Fruit fly (Drosophila melanogaster) whole organism, embryonic: ENCODE measurements around the gene CG14642.

ENCODE experiments used
- Atf6 ChIP-seq: fragments of 200-800 bp; sonication (Bioruptor generic); IDR thresholded peaks from 2 replicates; pipeline ENCODE4 v1.3.6; 2022; ENCODE audit warnings: missing biosample characterization, missing genetic modification characterization
- Bteb2 ChIP-seq: fragments of 200-800 bp; sonication (Bioruptor generic); optimal IDR thresholded peaks from 2 replicates; lab custom pipeline; 2016; ENCODE audit warnings: missing biosample characterization, missing genetic modification characterization
- CG10979 ChIP-seq: fragments of 200-800 bp; sonication (Bioruptor generic); optimal IDR thresholded peaks from 2 replicates; lab custom pipeline; 2018; ENCODE audit warnings: missing biosample characterization, mild to moderate bottlenecking, missing genetic modification characterization, moderate library complexity
- CG12299 ChIP-seq: fragments of 200-800 bp; sonication (Bioruptor generic); optimal IDR thresholded peaks from 2 replicates; lab custom pipeline; 2018; ENCODE audit warnings: missing biosample characterization, mild to moderate bottlenecking, missing genetic modification characterization
- CG12942 ChIP-seq: fragments of 200-800 bp; sonication (Bioruptor generic); optimal IDR thresholded peaks from 3 replicates; lab custom pipeline; 2016; ENCODE audit warnings: missing biosample characterization, missing genetic modification characterization
- CG13894 ChIP-seq: fragments of 200-800 bp; sonication (Bioruptor generic); optimal IDR thresholded peaks from 3 replicates; lab custom pipeline; 2018; ENCODE audit warnings: missing biosample characterization, mild to moderate bottlenecking, missing genetic modification characterization, moderate library complexity
- CG1647 ChIP-seq: fragments of 200-800 bp; sonication (Bioruptor generic); optimal IDR thresholded peaks from 3 replicates; lab custom pipeline; 2016; ENCODE audit warnings: missing biosample characterization, missing genetic modification characterization
- CG16813 ChIP-seq: fragments of 200-800 bp; sonication (Bioruptor generic); IDR thresholded peaks from 3 replicates; pipeline ENCODE4 v1.3.6; 2022; ENCODE audit warnings: missing biosample characterization, missing genetic modification characterization; ENCODE audit not compliant: partially characterized antibody
- CG17359 ChIP-seq: fragments of 200-800 bp; sonication (Bioruptor generic); optimal IDR thresholded peaks from 3 replicates; lab custom pipeline; 2018; ENCODE audit warnings: missing biosample characterization, mild to moderate bottlenecking, missing genetic modification characterization, moderate library complexity
- CG2116 ChIP-seq: fragments of 200-800 bp; sonication (Bioruptor generic); optimal IDR thresholded peaks from 3 replicates; lab custom pipeline; 2018; ENCODE audit warnings: missing biosample characterization, mild to moderate bottlenecking, missing genetic modification characterization
- CG2120 ChIP-seq: fragments of 200-800 bp; sonication (Bioruptor generic); optimal IDR thresholded peaks from 3 replicates; lab custom pipeline; 2016; ENCODE audit warnings: missing biosample characterization, missing genetic modification characterization
- CG32532 ChIP-seq: fragments of 200-800 bp; sonication (Bioruptor generic); IDR thresholded peaks from 2 replicates; pipeline ENCODE4 v1.3.6; 2022; ENCODE audit warnings: missing biosample characterization, missing genetic modification characterization
- CG3281 ChIP-seq: fragments of 200-800 bp; sonication (Bioruptor generic); optimal IDR thresholded peaks from 3 replicates; lab custom pipeline; 2017; ENCODE audit warnings: missing biosample characterization, mild to moderate bottlenecking, missing genetic modification characterization
- CG34376 ChIP-seq: fragments of 200-800 bp; sonication (Bioruptor generic); optimal IDR thresholded peaks from 2 replicates; lab custom pipeline; 2018; ENCODE audit warnings: missing biosample characterization, mild to moderate bottlenecking, missing genetic modification characterization
- CG34422 ChIP-seq: fragments of 200-800 bp; sonication (Bioruptor generic); IDR thresholded peaks from 3 replicates; pipeline ENCODE4 v1.3.6; 2022; ENCODE audit warnings: missing biosample characterization, missing genetic modification characterization
- CG4707 ChIP-seq: fragments of 200-800 bp; sonication (Bioruptor generic); optimal IDR thresholded peaks from 2 replicates; lab custom pipeline; 2018; ENCODE audit warnings: missing biosample characterization, mild to moderate bottlenecking, missing genetic modification characterization, moderate library complexity
- CG8388 ChIP-seq: fragments of 200-800 bp; sonication (Bioruptor generic); optimal IDR thresholded peaks from 2 replicates; lab custom pipeline; 2019; ENCODE audit warnings: missing biosample characterization, mild to moderate bottlenecking, missing genetic modification characterization, moderate library complexity
- Camta ChIP-seq: fragments of 200-800 bp; sonication (Bioruptor generic); optimal IDR thresholded peaks from 2 replicates; lab custom pipeline; 2016; ENCODE audit warnings: missing biosample characterization, missing genetic modification characterization
- Dip2 ChIP-seq: fragments of 200-800 bp; sonication (Bioruptor generic); IDR thresholded peaks from 2 replicates; pipeline ENCODE4 v1.3.6; 2022; ENCODE audit warnings: missing biosample characterization, missing genetic modification characterization
- Dip3 ChIP-seq: fragments of 200-800 bp; sonication (Bioruptor generic); optimal IDR thresholded peaks from 3 replicates; lab custom pipeline; 2016; ENCODE audit warnings: missing biosample characterization, missing genetic modification characterization
- Drgx ChIP-seq: fragments of 200-800 bp; sonication (Bioruptor generic); IDR thresholded peaks from 2 replicates; pipeline ENCODE4 v1.3.6; 2022; ENCODE audit warnings: missing biosample characterization, missing genetic modification characterization
- Ets65A ChIP-seq: fragments of 200-800 bp; sonication (Bioruptor generic); peaks from one replicate; lab custom pipeline; 2016; ENCODE audit warnings: missing biosample characterization, missing genetic modification characterization
- Fer3 ChIP-seq: fragments of 200-800 bp; sonication (Bioruptor generic); optimal IDR thresholded peaks from 2 replicates; lab custom pipeline; 2018; ENCODE audit warnings: missing biosample characterization, mild to moderate bottlenecking, missing genetic modification characterization, moderate library complexity
- HLH3B ChIP-seq: fragments of 200-800 bp; sonication (Bioruptor generic); IDR thresholded peaks from 2 replicates; pipeline ENCODE4 v1.3.6; 2022; ENCODE audit warnings: missing biosample characterization, missing genetic modification characterization
- HmgD ChIP-seq: fragments of 200-800 bp; sonication (Bioruptor generic); optimal IDR thresholded peaks from 3 replicates; lab custom pipeline; 2016; ENCODE audit warnings: missing biosample characterization, missing genetic modification characterization
- Lhr ChIP-seq: fragments of 200-800 bp; sonication (Bioruptor generic); optimal IDR thresholded peaks from 3 replicates; lab custom pipeline; 2017; ENCODE audit warnings: mild to moderate bottlenecking, missing biosample characterization, missing genetic modification reagents, missing genetic modification characterization
- Mes4 ChIP-seq: fragments of 200-800 bp; sonication (Bioruptor generic); optimal IDR thresholded peaks from 2 replicates; lab custom pipeline; 2016; ENCODE audit warnings: missing biosample characterization, missing genetic modification characterization
- Myb ChIP-seq: fragments of 200-800 bp; sonication (Bioruptor generic); optimal IDR thresholded peaks from 2 replicates; lab custom pipeline; 2016; ENCODE audit warnings: missing biosample characterization, missing genetic modification characterization
- Nf-YB ChIP-seq: fragments of 200-800 bp; sonication (Bioruptor generic); optimal IDR thresholded peaks from 3 replicates; lab custom pipeline; 2019; ENCODE audit warnings: missing biosample characterization, mild to moderate bottlenecking, missing genetic modification characterization, moderate library complexity
- Rx ChIP-seq: fragments of 200-800 bp; sonication (Bioruptor generic); IDR thresholded peaks from 2 replicates; pipeline ENCODE4 v1.3.6; 2022; ENCODE audit warnings: missing biosample characterization, missing genetic modification characterization
- Vsx1 ChIP-seq: fragments of 200-800 bp; sonication (Bioruptor generic); optimal IDR thresholded peaks from 2 replicates; lab custom pipeline; 2017; ENCODE audit warnings: missing biosample characterization, mild to moderate bottlenecking, missing genetic modification characterization, missing genetic modification reagents
- aop ChIP-seq: fragments of 200-800 bp; sonication (Bioruptor generic); IDR thresholded peaks from 2 replicates; pipeline ENCODE4 v1.3.6; 2022; ENCODE audit warnings: missing biosample characterization, missing genetic modification characterization
- bab2 ChIP-seq: fragments of 200-800 bp; sonication (Bioruptor generic); optimal IDR thresholded peaks from 2 replicates; lab custom pipeline; 2016; ENCODE audit warnings: missing biosample characterization, missing genetic modification characterization
- btn ChIP-seq: fragments of 200-800 bp; sonication (Bioruptor generic); optimal IDR thresholded peaks from 2 replicates; lab custom pipeline; 2016; ENCODE audit warnings: missing biosample characterization, missing genetic modification characterization
- dmrt11E ChIP-seq: fragments of 200-800 bp; sonication (Bioruptor generic); optimal IDR thresholded peaks from 3 replicates; lab custom pipeline; 2018; ENCODE audit warnings: missing biosample characterization, mild to moderate bottlenecking, missing genetic modification characterization, moderate library complexity
- emc ChIP-seq: fragments of 200-800 bp; sonication (Bioruptor generic); optimal IDR thresholded peaks from 2 replicates; lab custom pipeline; 2016; ENCODE audit warnings: missing biosample characterization, missing genetic modification characterization
- ewg ChIP-seq: fragments of 200-800 bp; sonication (Bioruptor generic); optimal IDR thresholded peaks from 3 replicates; lab custom pipeline; 2017; ENCODE audit warnings: mild to moderate bottlenecking, missing biosample characterization, missing genetic modification reagents, missing genetic modification characterization
- hb ChIP-seq: fragments of 200-800 bp; sonication (Bioruptor generic); IDR thresholded peaks from 3 replicates; pipeline ENCODE4 v1.3.6; 2022; ENCODE audit warnings: missing biosample characterization, missing genetic modification characterization; ENCODE audit not compliant: partially characterized antibody
- her ChIP-seq: fragments of 200-800 bp; sonication (Bioruptor generic); optimal IDR thresholded peaks from 2 replicates; lab custom pipeline; 2016; ENCODE audit warnings: missing biosample characterization, missing genetic modification characterization
- ind ChIP-seq: fragments of 200-800 bp; sonication (Bioruptor generic); optimal IDR thresholded peaks from 3 replicates; lab custom pipeline; 2016; ENCODE audit warnings: missing biosample characterization, missing genetic modification characterization
- inv ChIP-seq: fragments of 200-800 bp; sonication (Bioruptor generic); IDR thresholded peaks from 2 replicates; pipeline ENCODE4 v1.3.6; 2022; ENCODE audit warnings: missing biosample characterization, missing genetic modification characterization; ENCODE audit not compliant: partially characterized antibody
- luna ChIP-seq: fragments of 200-800 bp; sonication (Bioruptor generic); optimal IDR thresholded peaks from 2 replicates; lab custom pipeline; 2016; ENCODE audit warnings: missing biosample characterization, missing genetic modification characterization
- mld ChIP-seq: fragments of 200-800 bp; sonication (Bioruptor generic); IDR thresholded peaks from 3 replicates; pipeline ENCODE4 v1.3.6; 2022; ENCODE audit warnings: missing biosample characterization, missing genetic modification characterization; ENCODE audit not compliant: partially characterized antibody
- sd ChIP-seq: fragments of 200-800 bp; sonication (Bioruptor generic); optimal IDR thresholded peaks from 3 replicates; lab custom pipeline; 2018; ENCODE audit warnings: missing biosample characterization, mild to moderate bottlenecking, missing genetic modification characterization, moderate library complexity
- ssp ChIP-seq: fragments of 200-800 bp; sonication (Bioruptor generic); IDR thresholded peaks from 2 replicates; pipeline ENCODE4 v1.3.6; 2022; ENCODE audit warnings: missing biosample characterization, missing genetic modification characterization
- stwl ChIP-seq: fragments of 200-800 bp; sonication (Bioruptor generic); optimal IDR thresholded peaks from 3 replicates; lab custom pipeline; 2018; ENCODE audit warnings: missing biosample characterization, mild to moderate bottlenecking, missing genetic modification characterization, moderate library complexity
- sug ChIP-seq: fragments of 200-800 bp; optimal IDR thresholded peaks from 2 replicates; lab custom pipeline; 2019; ENCODE audit warnings: missing biosample characterization, mild to moderate bottlenecking, missing genetic modification characterization, moderate library complexity
- toy ChIP-seq: fragments of 200-800 bp; sonication (Bioruptor generic); IDR thresholded peaks from 2 replicates; pipeline ENCODE4 v1.3.6; 2022; ENCODE audit warnings: missing biosample characterization, missing genetic modification characterization
- z ChIP-seq: fragments of 200-800 bp; sonication (Bioruptor generic); IDR thresholded peaks from 3 replicates; pipeline ENCODE4 v1.3.6; 2022; ENCODE audit warnings: missing biosample characterization, missing genetic modification characterization
- zfh1 ChIP-seq: fragments of 200-800 bp; sonication (Bioruptor generic); IDR thresholded peaks from 3 replicates; pipeline ENCODE4 v1.3.6; 2022; ENCODE audit warnings: missing biosample characterization, missing genetic modification characterization
- zfh2 ChIP-seq: fragments of 200-800 bp; sonication (Bioruptor generic); optimal IDR thresholded peaks from 2 replicates; lab custom pipeline; 2016; ENCODE audit warnings: missing biosample characterization, missing genetic modification characterization

The CG14642 gene

dm6 chr3R:4220780-4221179 is 21.7 kb downstream of the CG14642 start (continued):
- TF ChIP-seq inv (peak; percentile 97), ssp (GFP tag; lab: Robert Waterston, UW) (peak; percentile 48; the same call in 1 of the 2 replicates), CG12299 (peak; percentile 32), sug (tag; lab: Kevin White, UChicago) (peak; percentile 52), CG3281 (GFP tag; lab: Kevin White, UChicago) (no peak), dmrt11E (no peak), CG17359 (tag; lab: Kevin White, UChicago) (no peak), Camta (GFP tag; lab: Kevin White, UChicago) (peak; percentile 14), Lhr (GFP tag; lab: Kevin White, UChicago) (peak; percentile 88), HLH3B (GFP tag; lab: Robert Waterston, UW) (no peak), her (GFP tag; lab: Kevin White, UChicago) (peak; percentile 71), sd (tag; lab: Kevin White, UChicago) (no peak), CG1647 (peak; percentile 15), ewg (peak; percentile 76), Bteb2 (GFP tag; lab: Kevin White, UChicago) (no peak), Mes4 (GFP tag; lab: Kevin White, UChicago) (peak; percentile 32), Dip3 (GFP tag; lab: Kevin White, UChicago) (peak; percentile 30), Ets65A (peak; percentile 87), CG2120 (peak; percentile 64), CG16813 (GFP tag; lab: Robert Waterston, UW) (peak; percentile 98), mld (peak; percentile 98), CG2116 (GFP tag; lab: Kevin White, UChicago) (peak; percentile 86), Rx (GFP tag; lab: Robert Waterston, UW) (no peak; the same call in 1 of the 2 replicates), CG10979 (peak; percentile 4), zfh1 (GFP tag; lab: Robert Waterston, UW) (peak; percentile 62; the same call in 1 of the 3 replicates), luna (GFP tag; lab: Kevin White, UChicago) (peak; percentile 45), Atf6 (GFP tag; lab: Robert Waterston, UW) (no peak), CG34376 (GFP tag; lab: Kevin White, UChicago) (peak; percentile 51), CG34422 (GFP tag; lab: Robert Waterston, UW) (peak; percentile 56; the same call in 2 of the 3 replicates), Vsx1 (GFP tag; lab: Kevin White, UChicago) (no peak), CG12942 (peak; percentile 12), HmgD (peak; percentile 86), aop (GFP tag; lab: Robert Waterston, UW) (no peak), Dip2 (GFP tag; lab: Robert Waterston, UW) (no peak), CG8388 (no peak), btn (no peak), ind (no peak), emc (peak; percentile 30), bab2 (peak; percentile 13), z (GFP tag; lab: Robert Waterston, UW) (no peak), zfh2 (GFP tag; lab: Kevin White, UChicago) (peak; percentile 49), CG32532 (GFP tag; lab: Robert Waterston, UW) (peak; percentile 71), hb (GFP tag; lab: Robert Waterston, UW) (peak; percentile 97), Drgx (GFP tag; lab: Robert Waterston, UW) (0 out of 2 replicates have a peak, but pooled peaks have one; percentile 20), toy (GFP tag; lab: Robert Waterston, UW) (no peak), Myb (GFP tag; lab: Kevin White, UChicago) (peak; percentile 65), CG13894 (tag; lab: Kevin White, UChicago) (no peak), Fer3 (peak; percentile 39), Nf-YB (GFP tag; lab: Kevin White, UChicago) (no peak), stwl (peak; percentile 58), CG4707 (no peak)
